Fruit fly (Drosophila melanogaster): ENCODE data around the gene DopEcR.

DNA sequence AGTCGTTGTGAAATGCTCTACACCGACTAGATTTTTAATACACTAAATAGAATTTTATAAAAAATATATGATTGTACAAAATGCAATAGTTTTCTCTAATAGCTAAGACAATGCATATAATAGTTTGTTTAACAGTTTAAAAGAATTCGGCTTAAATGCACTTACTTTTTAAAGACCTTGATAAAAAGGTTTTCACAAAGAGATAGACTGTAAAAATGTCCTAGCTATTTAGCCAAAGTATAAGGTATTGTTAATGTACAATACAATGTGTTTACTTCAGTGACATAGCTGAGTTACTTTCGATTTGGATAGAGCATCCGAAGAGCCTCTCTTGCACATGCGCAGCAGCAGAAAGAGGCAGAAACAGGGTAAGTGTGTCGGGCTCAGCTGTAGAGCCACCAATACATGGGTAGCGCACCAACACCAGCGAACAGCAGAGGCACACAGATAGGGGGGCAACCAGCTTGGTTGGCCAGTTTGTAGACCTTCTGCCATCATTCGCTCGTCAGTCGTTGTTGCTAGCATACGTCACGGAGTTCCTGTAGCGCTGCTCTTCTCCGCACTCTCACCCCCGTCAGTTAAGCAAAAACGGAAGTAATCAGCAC, 26.6 kb upstream of the DopEcR start, which contains the start of gene TP53INP:
- TF ChIP-seq psq (optimal IDR thresholded peaks at IDR 0.05), result no peak
- no peak for TF ChIP-seq h (optimal IDR thresholded peaks at IDR 0.05)
- no peak for TF ChIP-seq Sin3A (optimal IDR thresholded peaks at IDR 0.05)
- TF ChIP-seq insv (optimal IDR thresholded peaks at IDR 0.05), result no peak

All from Kc167 (cell line).